Worm (Caenorhabditis elegans): ENCODE data around the gene vit-5.

ce11 chrX:3379114-3379513 lies 24.2 kb upstream of the vit-5 start, which contains the start of gene sorf-1:
- no peak for TF ChIP-seq F13C5.2 (tag; optimal IDR thresholded peaks at IDR 0.05)
- no peak for TF ChIP-seq ama-1 (optimal IDR thresholded peaks at IDR 0.05)
- TF ChIP-seq ceh-13 (GFP tag; optimal IDR thresholded peaks at IDR 0.05) = no peak
- no peak for TF ChIP-seq tbx-37 (GFP tag; conservative IDR thresholded peaks at IDR 0.05)
- TF ChIP-seq aly-1 (tag; optimal IDR thresholded peaks at IDR 0.05) = no peak
- TF ChIP-seq hmg-4 (GFP tag; optimal IDR thresholded peaks at IDR 0.05) = no peak
